Worm (Caenorhabditis elegans) whole organism, L4 larva: ENCODE results near the gene K02G10.5.
A peak's percentile ranks its signal among the peaks of the same experiment; 100 is the strongest.

Experiments
- T20F7.1 ChIP-seq: fragments of 200-800 bp; sonication (Bioruptor generic); optimal IDR thresholded peaks from 2 replicates; lab custom pipeline; 2018; ENCODE audit warnings: mild to moderate bottlenecking, missing genetic modification characterization, missing compliant biosample characterization
- Y105C5A.15 ChIP-seq: fragments of 200-800 bp; sonication (Bioruptor generic); IDR thresholded peaks from 2 replicates; pipeline ENCODE4 v1.3.6; 2022; ENCODE audit warnings: missing genetic modification characterization, missing compliant biosample characterization
- ZK546.5 ChIP-seq, 2 experiments: sonication (generic microtip); optimal IDR thresholded peaks; 2 replicates each; lab custom pipeline; 2017; ENCODE audit warnings: missing biosample characterization in 2 of 2, missing genetic modification characterization in 2 of 2
- aha-1 ChIP-seq: fragments of 150-350 bp; peaks from one replicate; lab custom pipeline; 2014; ENCODE audit warnings: missing biosample characterization, missing genetic modification characterization
- attf-4 ChIP-seq: sonication (generic microtip); optimal IDR thresholded peaks from 3 replicates; lab custom pipeline; 2017; ENCODE audit warnings: missing biosample characterization, missing genetic modification characterization
- ceh-32 ChIP-seq: sonication (generic microtip); optimal IDR thresholded peaks from 2 replicates; lab custom pipeline; 2016; ENCODE audit warnings: mild to moderate bottlenecking, missing genetic modification characterization, missing compliant biosample characterization; ENCODE audit not compliant: poor library complexity
- ceh-62 ChIP-seq: sonication (generic microtip); optimal IDR thresholded peaks from 2 replicates; lab custom pipeline; 2017; ENCODE audit warnings: missing biosample characterization, missing genetic modification characterization
- ceh-82 ChIP-seq: sonication (generic microtip); optimal IDR thresholded peaks from 2 replicates; lab custom pipeline; 2017; ENCODE audit warnings: missing biosample characterization, missing genetic modification characterization
- cey-2 ChIP-seq: sonication (generic microtip); optimal IDR thresholded peaks from 3 replicates; lab custom pipeline; 2017; ENCODE audit warnings: missing genetic modification characterization, mild to moderate bottlenecking, missing compliant biosample characterization, antibody characterized with exemption, borderline replicate concordance; ENCODE audit not compliant: insufficient read depth
- dmd-8 ChIP-seq: fragments of 200-800 bp; sonication (Bioruptor generic); IDR thresholded peaks from 2 replicates; pipeline ENCODE4 v1.3.6; 2022; ENCODE audit warnings: missing genetic modification characterization, missing compliant biosample characterization
- fkh-10 ChIP-seq: fragments of 150-350 bp; optimal IDR thresholded peaks from 2 replicates; lab custom pipeline; 2014; ENCODE audit warnings: missing biosample characterization, missing genetic modification reagents, missing genetic modification characterization
- hlh-30 ChIP-seq: sonication (generic microtip); optimal IDR thresholded peaks from 2 replicates; lab custom pipeline; 2017; ENCODE audit warnings: antibody characterized with exemption, mild to moderate bottlenecking, missing genetic modification characterization, missing compliant biosample characterization; ENCODE audit not compliant: insufficient read depth
- jun-1 ChIP-seq: fragments of 150-350 bp; optimal IDR thresholded peaks from 2 replicates; lab custom pipeline; 2014; ENCODE audit warnings: missing biosample characterization, missing genetic modification reagents, missing genetic modification characterization
- lin-13 ChIP-seq: fragments of 150-350 bp; optimal IDR thresholded peaks from 2 replicates; lab custom pipeline; 2014; ENCODE audit warnings: missing biosample characterization, missing genetic modification reagents, missing genetic modification characterization
- lin-15B ChIP-seq: fragments of 150-350 bp; sonication (generic microtip); optimal IDR thresholded peaks from 3 replicates; lab custom pipeline; 2014; ENCODE audit warnings: missing biosample characterization, missing genetic modification characterization
- lin-39 ChIP-seq: fragments of 150-350 bp; optimal IDR thresholded peaks from 2 replicates; lab custom pipeline; 2014; ENCODE audit warnings: missing biosample characterization, missing genetic modification reagents, missing genetic modification characterization
- lsy-2 ChIP-seq, 2 experiments: fragments of 150-350 bp in 1 of 2; sonication (generic microtip) in 1 of 2; optimal IDR thresholded peaks; 2 replicates each; lab custom pipeline; 2014 to 2017; ENCODE audit warnings: missing biosample characterization in 2 of 2, missing genetic modification characterization in 2 of 2
- mdl-1 ChIP-seq, 2 experiments: fragments of 150-350 bp in 1 of 2; sonication (generic microtip) in 1 of 2; optimal IDR thresholded peaks; 2 replicates each; lab custom pipeline; 2014 to 2017; ENCODE audit warnings: missing biosample characterization in 2 of 2, missing genetic modification characterization in 2 of 2
- mdt-29 ChIP-seq: fragments of 200-800 bp; sonication (Bioruptor generic); IDR thresholded peaks from 2 replicates; pipeline ENCODE4 v1.3.6; 2022; ENCODE audit warnings: missing genetic modification reagents, missing genetic modification characterization, missing compliant biosample characterization
- mes-2 ChIP-seq: sonication (generic microtip); optimal IDR thresholded peaks from 2 replicates; lab custom pipeline; 2016; ENCODE audit warnings: missing genotype, mild to moderate bottlenecking, missing genetic modification characterization, missing compliant biosample characterization; ENCODE audit not compliant: poor library complexity, severe bottlenecking
- nhr-111 ChIP-seq: fragments of 200-800 bp; sonication (Bioruptor generic); optimal IDR thresholded peaks from 2 replicates; lab custom pipeline; 2018; ENCODE audit warnings: mild to moderate bottlenecking, missing genetic modification characterization, missing compliant biosample characterization
- nhr-28 ChIP-seq: fragments of 150-350 bp; optimal IDR thresholded peaks from 2 replicates; lab custom pipeline; 2014; ENCODE audit warnings: missing biosample characterization, missing genetic modification characterization
- nhr-48 ChIP-seq: sonication (generic microtip); optimal IDR thresholded peaks from 2 replicates; lab custom pipeline; 2016; ENCODE audit warnings: mild to moderate bottlenecking, missing genetic modification characterization, missing compliant biosample characterization
- nhr-76 ChIP-seq: fragments of 150-350 bp; optimal IDR thresholded peaks from 2 replicates; lab custom pipeline; 2014; ENCODE audit warnings: missing biosample characterization, missing genetic modification characterization
- nhr-77 ChIP-seq: fragments of 150-350 bp; optimal IDR thresholded peaks from 2 replicates; lab custom pipeline; 2014; ENCODE audit warnings: missing biosample characterization, missing genetic modification characterization
- pha-4 ChIP-seq, 2 experiments: fragments of 150-350 bp in 1 of 2; fragments of 200-800 bp in 1 of 2; sonication (Bioruptor generic) in 1 of 2; IDR thresholded peaks in 1 of 2; optimal IDR thresholded peaks in 1 of 2; 2 replicates each; pipeline versions ENCODE4 v1.3.6 to Lab custom; 2014 to 2022; ENCODE audit warnings: missing genetic modification characterization in 2 of 2, missing genetic modification reagents in 2 of 2, missing biosample characterization in 1 of 2, missing compliant biosample characterization in 1 of 2
- pqm-1 ChIP-seq: sonication (generic microtip); optimal IDR thresholded peaks from 2 replicates; lab custom pipeline; 2017; ENCODE audit warnings: missing biosample characterization, missing genetic modification characterization
- rbr-2 ChIP-seq: sonication (generic microtip); optimal IDR thresholded peaks from 2 replicates; lab custom pipeline; 2016; ENCODE audit warnings: missing genotype, missing genetic modification characterization, missing compliant biosample characterization
- sdz-12 ChIP-seq: fragments of 200-800 bp; sonication (Bioruptor generic); optimal IDR thresholded peaks from 2 replicates; lab custom pipeline; 2018; ENCODE audit warnings: mild to moderate bottlenecking, missing genetic modification characterization, missing compliant biosample characterization
- snpc-1.2 ChIP-seq: fragments of 200-800 bp; sonication (Bioruptor generic); IDR thresholded peaks from 2 replicates; pipeline ENCODE4 v1.3.6; 2022; ENCODE audit warnings: missing genetic modification reagents, missing genetic modification characterization, missing compliant biosample characterization
- spr-1 ChIP-seq: sonication (generic microtip); optimal IDR thresholded peaks from 2 replicates; lab custom pipeline; 2016; ENCODE audit warnings: mild to moderate bottlenecking, missing genetic modification characterization, missing compliant biosample characterization
- tra-1 ChIP-seq: fragments of 200-800 bp; sonication (Bioruptor generic); IDR thresholded peaks from 2 replicates; pipeline ENCODE4 v1.3.6; 2022; ENCODE audit warnings: missing genetic modification reagents, missing genetic modification characterization, missing compliant biosample characterization
- unc-62 ChIP-seq, 3 experiments: fragments of 150-350 bp in 1 of 3; sonication (generic microtip); optimal IDR thresholded peaks in 2 of 3; peaks in 1 of 3; 1 replicate in 1 of 3; 2 replicates in 2 of 3; lab custom pipeline; 2014 to 2017; ENCODE audit warnings: missing biosample characterization in 3 of 3, missing genetic modification characterization in 3 of 3, missing genetic modification reagents in 3 of 3, missing genotype in 1 of 3
- vab-7 ChIP-seq: fragments of 200-800 bp; sonication (Bioruptor generic); IDR thresholded peaks from 2 replicates; pipeline ENCODE4 v1.3.6; 2022; ENCODE audit warnings: missing genetic modification reagents, missing genetic modification characterization, missing compliant biosample characterization
- ztf-7 ChIP-seq: fragments of 150-350 bp; optimal IDR thresholded peaks from 2 replicates; lab custom pipeline; 2014; ENCODE audit warnings: missing biosample characterization, missing genetic modification characterization

K02G10.5 gene

DNA sequence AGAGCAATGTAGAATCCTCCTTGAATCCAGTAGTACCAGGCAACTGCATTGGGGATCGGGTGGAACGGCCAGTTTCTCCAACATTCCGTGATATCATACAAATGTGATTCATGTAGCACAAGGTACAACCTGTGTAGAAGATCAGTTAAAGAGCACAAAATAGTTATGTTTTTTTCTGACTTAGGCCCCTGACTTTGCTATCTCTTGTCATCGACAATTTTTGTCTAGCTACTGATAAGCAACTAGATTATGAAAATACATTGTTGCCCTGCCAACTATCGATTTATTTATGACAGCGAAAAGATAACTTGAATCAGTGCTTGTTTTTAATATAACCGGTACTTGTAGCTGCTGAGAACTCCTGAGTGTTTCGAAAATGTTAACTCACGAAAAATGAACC is 7.3 kb upstream of the K02G10.5 start (continued):
- TF ChIP-seq tra-1 (GFP tag; lab: Robert Waterston, UW) (0 out of 2 replicates have a peak, but pooled peaks have one; percentile 44), ztf-7 (no peak), mes-2 (tag; lab: Kevin White, UChicago) (peak; percentile 14), aha-1 (tag; lab: Kevin White, UChicago) (peak; percentile 17)

DNA sequence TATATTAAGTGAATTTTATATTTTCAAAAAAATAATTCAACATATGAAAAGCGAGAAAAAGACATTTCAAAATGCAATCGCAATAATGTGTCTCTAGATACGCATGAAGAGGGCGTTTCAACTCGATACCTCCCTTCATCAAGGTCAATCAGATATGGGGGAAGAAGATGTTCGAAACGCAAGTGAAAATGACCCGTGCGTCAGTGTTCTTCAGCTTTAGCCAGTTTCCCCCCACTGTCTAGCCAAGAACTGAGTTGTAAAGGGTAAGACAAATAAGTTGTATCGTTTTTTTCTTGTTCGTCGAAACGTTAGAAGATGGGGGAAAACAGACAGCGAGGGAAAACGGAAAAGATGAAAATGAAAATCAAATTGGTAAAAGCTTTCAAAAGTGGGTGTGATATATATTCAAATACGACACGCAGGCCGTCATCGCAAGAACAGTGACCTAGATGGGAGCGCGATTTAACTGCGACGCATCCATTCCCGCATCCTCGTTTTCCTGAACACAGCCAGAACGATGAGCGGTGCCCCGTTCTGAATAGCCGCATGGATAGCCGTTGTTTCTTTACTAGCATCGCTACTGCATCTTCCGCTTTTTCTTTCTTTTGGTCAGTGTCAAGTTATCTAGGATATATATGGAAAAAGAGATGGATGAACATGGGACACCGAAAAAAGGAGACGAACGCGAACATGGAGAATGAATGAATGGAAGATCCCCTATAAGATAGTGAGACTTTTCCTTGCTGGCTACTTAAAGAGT is 3.8 kb upstream of the K02G10.5 start:
- no peak for TF ChIP-seq sdz-12
- no peak for TF ChIP-seq snpc-1.2 (GFP tag; lab: Robert Waterston, UW)
- no peak for TF ChIP-seq pqm-1 (tag; lab: Kevin White, UChicago)
- TF ChIP-seq spr-1 (tag; lab: Kevin White, UChicago), result no peak
- TF ChIP-seq ceh-62, result no peak
- TF ChIP-seq rbr-2 (tag; lab: Kevin White, UChicago), result no peak
- no peak for TF ChIP-seq lin-15B
- TF ChIP-seq Y105C5A.15 (GFP tag; lab: Robert Waterston, UW), result no peak
- no peak for TF ChIP-seq nhr-111 (GFP tag; lab: Kevin White, UChicago)
- no peak for TF ChIP-seq jun-1
- TF ChIP-seq vab-7 (GFP tag; lab: Robert Waterston, UW), result no peak

DNA sequence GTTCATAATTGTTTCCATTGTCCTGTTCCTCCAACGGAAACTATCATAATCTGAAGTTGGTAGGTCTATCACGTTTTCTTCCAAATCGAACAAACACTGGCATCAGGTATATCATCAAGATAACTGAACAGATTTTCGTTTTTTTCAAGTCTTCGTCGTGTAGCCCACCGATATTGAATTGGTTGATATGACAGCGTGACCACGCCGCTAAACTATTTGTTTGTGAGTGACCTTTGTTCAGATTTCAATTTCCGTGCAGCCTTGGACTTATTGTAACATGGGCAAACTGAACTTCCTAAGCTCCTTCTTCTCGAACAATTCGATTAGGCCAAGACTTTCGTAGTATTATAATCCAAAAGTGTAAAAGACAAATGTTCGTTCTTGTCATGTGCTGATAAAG is 5.4 kb downstream of the K02G10.5 start:
- no peak for TF ChIP-seq cey-2
- peak in 1 of 2 experiments; percentile 55 for TF ChIP-seq unc-62 (GFP tag; optimal IDR thresholded peaks at IDR 0.05 in 1 of 2; lab: Kevin White, UChicago)
- TF ChIP-seq unc-62 (tag; optimal IDR thresholded peaks at IDR 0.05; lab: Kevin White, UChicago), result no peak
- no peak for TF ChIP-seq ztf-7
- TF ChIP-seq lin-13 (GFP tag; lab: Kevin White, UChicago), result no peak
- TF ChIP-seq mdt-29 (GFP tag; lab: Robert Waterston, UW), result no peak
- no peak for TF ChIP-seq attf-4 (tag; lab: Kevin White, UChicago)
- TF ChIP-seq pha-4 (GFP tag; IDR thresholded peaks at IDR 0.05; lab: Robert Waterston, UW), result no peak
- no peak for TF ChIP-seq pha-4 (tag; optimal IDR thresholded peaks at IDR 0.05; lab: Kevin White, UChicago)
- peak in 1 of 2 experiments; percentile 23 for TF ChIP-seq mdl-1 (tag; optimal IDR thresholded peaks at IDR 0.05; lab: Kevin White, UChicago)
- TF ChIP-seq nhr-76 (tag; lab: Kevin White, UChicago), result no peak
- peak; percentile 33 for TF ChIP-seq nhr-28 (tag; lab: Kevin White, UChicago)
- peak; percentile 3 for TF ChIP-seq hlh-30 (tag; lab: Kevin White, UChicago)

DNA sequence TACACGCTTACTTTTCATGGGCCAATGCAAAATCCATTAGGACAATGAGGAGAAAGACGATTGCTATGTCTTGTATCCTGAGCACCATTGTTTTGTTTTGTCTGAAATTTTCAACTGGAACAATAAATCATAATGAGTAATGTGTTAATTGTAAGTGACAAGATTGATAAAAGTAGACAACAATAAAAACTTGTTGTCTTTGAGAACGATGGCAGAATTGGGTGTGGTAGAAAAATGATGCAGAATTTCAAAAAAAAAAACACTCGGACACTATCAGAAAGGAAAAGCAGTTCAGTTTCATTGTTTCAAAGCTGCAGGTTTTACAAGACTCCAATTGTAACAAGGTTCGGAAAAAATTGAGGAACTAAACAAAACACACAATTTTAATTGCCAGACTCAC is 8.4 kb downstream of the K02G10.5 start, which contains the start of gene K02G10.15:
Gene K02G10.15, minus strand, starts transcription at position 101 of the 400 bp plus-strand sequence.
- no peak for TF ChIP-seq nhr-48 (tag; lab: Kevin White, UChicago)
- TF ChIP-seq lsy-2 (tag; optimal IDR thresholded peaks at IDR 0.05; lab: Kevin White, UChicago), result no peak
- TF ChIP-seq snpc-1.2 (GFP tag; lab: Robert Waterston, UW), result no peak
- no peak for TF ChIP-seq dmd-8 (GFP tag; lab: Robert Waterston, UW)
- TF ChIP-seq ZK546.5 (tag; optimal IDR thresholded peaks at IDR 0.05; lab: Kevin White, UChicago), result no peak
- TF ChIP-seq fkh-10 (GFP tag; lab: Kevin White, UChicago), result no peak
- TF ChIP-seq ceh-82 (tag; lab: Kevin White, UChicago), result no peak
- no peak for TF ChIP-seq mdt-29 (GFP tag; lab: Robert Waterston, UW)
- no peak for TF ChIP-seq lin-39 (tag; lab: Kevin White, UChicago)
- TF ChIP-seq T20F7.1, result no peak
- no peak for TF ChIP-seq ceh-32 (tag; lab: Kevin White, UChicago)
- TF ChIP-seq nhr-77 (tag; lab: Kevin White, UChicago), result no peak
